Fruit fly (Drosophila melanogaster) whole organism, embryonic: ENCODE results near the gene Lsd-1.
A peak's percentile ranks its signal among the peaks of the same experiment; 100 is the strongest.

Source experiments
- Antp ChIP-seq: fragments of 200-800 bp; sonication (Bioruptor generic); optimal IDR thresholded peaks from 3 replicates; lab custom pipeline; 2016; ENCODE audit warnings: missing biosample characterization, missing genetic modification characterization
- Blimp-1 ChIP-seq: fragments of 200-800 bp; sonication (Bioruptor generic); optimal IDR thresholded peaks from 3 replicates; lab custom pipeline; 2018; ENCODE audit warnings: missing biosample characterization, missing genetic modification characterization, mild to moderate bottlenecking, moderate library complexity, missing genetic modification reagents
- CG11398 ChIP-seq: fragments of 200-800 bp; sonication (Bioruptor generic); optimal IDR thresholded peaks from 2 replicates; lab custom pipeline; 2016; ENCODE audit warnings: missing biosample characterization, missing genetic modification characterization
- CG1233 ChIP-seq: fragments of 200-800 bp; sonication (Bioruptor generic); optimal IDR thresholded peaks from 4 replicates; lab custom pipeline; 2018; ENCODE audit warnings: missing biosample characterization, mild to moderate bottlenecking, missing genetic modification characterization
- CG13894 ChIP-seq: fragments of 200-800 bp; sonication (Bioruptor generic); optimal IDR thresholded peaks from 3 replicates; lab custom pipeline; 2018; ENCODE audit warnings: missing biosample characterization, mild to moderate bottlenecking, missing genetic modification characterization, moderate library complexity
- CG15011 ChIP-seq: fragments of 200-800 bp; sonication (Bioruptor generic); optimal IDR thresholded peaks from 3 replicates; lab custom pipeline; 2018; ENCODE audit warnings: missing biosample characterization, mild to moderate bottlenecking, missing genetic modification characterization
- CG17186 ChIP-seq: fragments of 200-800 bp; sonication (Bioruptor generic); optimal IDR thresholded peaks from 3 replicates; lab custom pipeline; 2017; ENCODE audit warnings: missing biosample characterization, missing genetic modification reagents, missing genetic modification characterization
- CG17385 ChIP-seq: fragments of 200-800 bp; sonication (Bioruptor generic); optimal IDR thresholded peaks from 3 replicates; lab custom pipeline; 2018; ENCODE audit warnings: missing biosample characterization, mild to moderate bottlenecking, missing genetic modification characterization
- CG17829 ChIP-seq: fragments of 200-800 bp; optimal IDR thresholded peaks from 2 replicates; lab custom pipeline; 2019; ENCODE audit warnings: missing biosample characterization, mild to moderate bottlenecking, missing genetic modification characterization, moderate library complexity
- CG18619 ChIP-seq: fragments of 200-800 bp; sonication (Bioruptor generic); optimal IDR thresholded peaks from 3 replicates; lab custom pipeline; 2017; ENCODE audit warnings: missing biosample characterization, mild to moderate bottlenecking, missing genetic modification characterization
- CG2129 ChIP-seq: fragments of 200-800 bp; sonication (Bioruptor generic); IDR thresholded peaks from 2 replicates; pipeline ENCODE4 v1.3.6; 2022; ENCODE audit warnings: missing biosample characterization, missing genetic modification characterization; ENCODE audit not compliant: partially characterized antibody
- CG2889 ChIP-seq: fragments of 200-800 bp; sonication (Bioruptor generic); IDR thresholded peaks from 3 replicates; pipeline ENCODE4 v1.3.6; 2022; ENCODE audit warnings: missing biosample characterization, missing genetic modification characterization
- CG30431 ChIP-seq: fragments of 200-800 bp; sonication (Bioruptor generic); optimal IDR thresholded peaks from 2 replicates; lab custom pipeline; 2017; ENCODE audit warnings: missing biosample characterization, missing genetic modification characterization
- CG3163 ChIP-seq: fragments of 200-800 bp; sonication (Bioruptor generic); optimal IDR thresholded peaks from 3 replicates; lab custom pipeline; 2016; ENCODE audit warnings: missing biosample characterization, missing genetic modification characterization
- CG3726 ChIP-seq: fragments of 200-800 bp; sonication (Bioruptor generic); IDR thresholded peaks from 3 replicates; pipeline ENCODE4, ENCODE4 v1.3.6; 2022; ENCODE audit warnings: missing biosample characterization, missing genetic modification characterization
- CG4282 ChIP-seq: fragments of 200-800 bp; sonication (Bioruptor generic); optimal IDR thresholded peaks from 2 replicates; lab custom pipeline; 2016; ENCODE audit warnings: missing biosample characterization, missing genetic modification characterization
- CG43689 ChIP-seq: fragments of 200-800 bp; sonication (Bioruptor generic); IDR thresholded peaks from 2 replicates; pipeline ENCODE4 v1.3.6; 2022; ENCODE audit warnings: missing biosample characterization, missing genetic modification characterization
- CG4617 ChIP-seq: fragments of 200-800 bp; sonication (Bioruptor generic); optimal IDR thresholded peaks from 3 replicates; lab custom pipeline; 2016; ENCODE audit warnings: missing biosample characterization, missing genetic modification characterization, borderline replicate concordance
- CG5245 ChIP-seq: fragments of 200-800 bp; sonication (Bioruptor generic); optimal IDR thresholded peaks from 3 replicates; lab custom pipeline; 2016; ENCODE audit warnings: missing biosample characterization, missing genetic modification characterization
- CG7928 ChIP-seq: fragments of 200-800 bp; sonication (Bioruptor generic); optimal IDR thresholded peaks from 2 replicates; lab custom pipeline; 2017; ENCODE audit warnings: missing biosample characterization, mild to moderate bottlenecking, missing genetic modification characterization
- CG9215 ChIP-seq: fragments of 200-800 bp; sonication (Bioruptor generic); IDR thresholded peaks from 2 replicates; pipeline ENCODE4 v1.3.6; 2022; ENCODE audit warnings: missing biosample characterization, missing genetic modification characterization
- H15 ChIP-seq: fragments of 200-800 bp; sonication (Bioruptor generic); IDR thresholded peaks from 3 replicates; pipeline ENCODE4 v1.3.6; 2022; ENCODE audit warnings: missing biosample characterization, missing genetic modification characterization
- HLH4C ChIP-seq: fragments of 200-800 bp; sonication (Bioruptor generic); IDR thresholded peaks from 3 replicates; pipeline ENCODE4 v1.3.6; 2022; ENCODE audit warnings: missing biosample characterization, missing genetic modification characterization; ENCODE audit not compliant: partially characterized antibody
- Lim3 ChIP-seq: fragments of 200-800 bp; sonication (Bioruptor generic); IDR thresholded peaks from 2 replicates; pipeline ENCODE4 v1.3.6; 2022; ENCODE audit warnings: missing biosample characterization, missing genetic modification characterization
- NK7.1 ChIP-seq: fragments of 200-800 bp; sonication (Bioruptor generic); optimal IDR thresholded peaks from 3 replicates; lab custom pipeline; 2016; ENCODE audit warnings: missing biosample characterization, missing genetic modification characterization
- Six4 ChIP-seq: fragments of 200-800 bp; sonication (Bioruptor generic); optimal IDR thresholded peaks from 2 replicates; lab custom pipeline; 2016; ENCODE audit warnings: missing biosample characterization, missing genetic modification characterization
- TFAM ChIP-seq: fragments of 200-800 bp; sonication (Bioruptor generic); optimal IDR thresholded peaks from 2 replicates; lab custom pipeline; 2017; ENCODE audit warnings: missing biosample characterization, missing genetic modification characterization, inconsistent platforms
- bigmax ChIP-seq: fragments of 200-800 bp; sonication (Bioruptor generic); optimal IDR thresholded peaks from 2 replicates; lab custom pipeline; 2018; ENCODE audit warnings: missing biosample characterization, mild to moderate bottlenecking, missing genetic modification characterization
- btn ChIP-seq: fragments of 200-800 bp; sonication (Bioruptor generic); optimal IDR thresholded peaks from 2 replicates; lab custom pipeline; 2016; ENCODE audit warnings: missing biosample characterization, missing genetic modification characterization
- caup ChIP-seq: fragments of 200-800 bp; sonication (Bioruptor generic); optimal IDR thresholded peaks from 3 replicates; lab custom pipeline; 2017; ENCODE audit warnings: missing biosample characterization, mild to moderate bottlenecking, missing genetic modification characterization, moderate library complexity; ENCODE audit not compliant: severe bottlenecking
- crol ChIP-seq: fragments of 200-800 bp; sonication (Bioruptor generic); IDR thresholded peaks from 2 replicates; pipeline ENCODE4 v1.3.6; 2022; ENCODE audit warnings: missing biosample characterization, missing genetic modification characterization
- danr ChIP-seq: fragments of 200-800 bp; sonication (Bioruptor generic); IDR thresholded peaks from 2 replicates; pipeline ENCODE4 v1.3.6; 2022; ENCODE audit warnings: missing biosample characterization, missing genetic modification characterization
- disco-r ChIP-seq: fragments of 200-800 bp; sonication (Bioruptor generic); optimal IDR thresholded peaks from 2 replicates; lab custom pipeline; 2016; ENCODE audit warnings: missing biosample characterization, missing genetic modification characterization
- en ChIP-seq: fragments of 200-800 bp; sonication (Bioruptor generic); optimal IDR thresholded peaks from 2 replicates; lab custom pipeline; 2016; ENCODE audit warnings: missing biosample characterization, missing genetic modification characterization
- fd102C ChIP-seq: fragments of 200-800 bp; sonication (Bioruptor generic); optimal IDR thresholded peaks from 2 replicates; lab custom pipeline; 2018; ENCODE audit warnings: missing biosample characterization, mild to moderate bottlenecking, missing genetic modification characterization, moderate library complexity
- fd64A ChIP-seq: fragments of 200-800 bp; sonication (Bioruptor generic); optimal IDR thresholded peaks from 3 replicates; lab custom pipeline; 2018; ENCODE audit warnings: missing biosample characterization, mild to moderate bottlenecking, missing genetic modification characterization
- ftz-f1 ChIP-seq: fragments of 200-800 bp; sonication (Bioruptor generic); optimal IDR thresholded peaks from 2 replicates; lab custom pipeline; 2016; ENCODE audit warnings: missing biosample characterization, missing genetic modification characterization
- gsb-n ChIP-seq: fragments of 200-800 bp; sonication (Bioruptor generic); optimal IDR thresholded peaks from 3 replicates; lab custom pipeline; 2018; ENCODE audit warnings: missing biosample characterization, mild to moderate bottlenecking, missing genetic modification characterization
- ham ChIP-seq: fragments of 200-800 bp; sonication (Bioruptor generic); IDR thresholded peaks from 2 replicates; pipeline ENCODE4 v1.3.6; 2022; ENCODE audit warnings: missing biosample characterization, missing genetic modification characterization
- kah ChIP-seq: fragments of 200-800 bp; sonication (Bioruptor generic); optimal IDR thresholded peaks from 2 replicates; lab custom pipeline; 2018; ENCODE audit warnings: missing biosample characterization, mild to moderate bottlenecking, missing genetic modification characterization
- nmo ChIP-seq: fragments of 200-800 bp; sonication (Bioruptor generic); optimal IDR thresholded peaks from 2 replicates; lab custom pipeline; 2018; ENCODE audit warnings: missing biosample characterization, mild to moderate bottlenecking, missing genetic modification characterization, moderate library complexity
- otp ChIP-seq: fragments of 200-800 bp; sonication (Bioruptor generic); IDR thresholded peaks from 3 replicates; pipeline ENCODE4, ENCODE4 v1.3.6; 2022; ENCODE audit warnings: missing biosample characterization, missing genetic modification characterization
- peb ChIP-seq: fragments of 200-800 bp; sonication (Bioruptor generic); IDR thresholded peaks from 2 replicates; pipeline ENCODE4 v1.3.6; 2022; ENCODE audit warnings: missing biosample characterization, missing genetic modification characterization
- run ChIP-seq: fragments of 200-800 bp; sonication (Bioruptor generic); optimal IDR thresholded peaks from 3 replicates; lab custom pipeline; 2018; ENCODE audit warnings: missing biosample characterization, mild to moderate bottlenecking, missing genetic modification characterization
- sd ChIP-seq: fragments of 200-800 bp; sonication (Bioruptor generic); optimal IDR thresholded peaks from 3 replicates; lab custom pipeline; 2018; ENCODE audit warnings: missing biosample characterization, mild to moderate bottlenecking, missing genetic modification characterization, moderate library complexity
- sens ChIP-seq: fragments of 200-800 bp; sonication (Bioruptor generic); peaks from one replicate; lab custom pipeline; 2016; ENCODE audit warnings: missing biosample characterization, missing genetic modification characterization
- so ChIP-seq: fragments of 200-800 bp; sonication (Bioruptor generic); IDR thresholded peaks from 3 replicates; pipeline ENCODE4 v1.3.6; 2022; ENCODE audit warnings: missing biosample characterization, missing genetic modification characterization
- sob ChIP-seq: fragments of 200-800 bp; sonication (Bioruptor generic); IDR thresholded peaks from 2 replicates; pipeline ENCODE4 v1.3.6; 2022; ENCODE audit warnings: missing biosample characterization, missing genetic modification characterization
- stc ChIP-seq: fragments of 200-800 bp; sonication (Bioruptor generic); IDR thresholded peaks from 2 replicates; pipeline ENCODE4 v1.3.6; 2022; ENCODE audit warnings: missing biosample characterization, missing genetic modification characterization
- tio ChIP-seq: fragments of 200-800 bp; sonication (Bioruptor generic); optimal IDR thresholded peaks from 2 replicates; lab custom pipeline; 2017; ENCODE audit warnings: missing biosample characterization, missing genetic modification characterization, inconsistent platforms
- tll ChIP-seq, 2 experiments: fragments of 200-800 bp in 1 of 2; fragments of >200 bp in 1 of 2; sonication (Bioruptor generic) in 1 of 2; optimal IDR thresholded peaks; 2 replicates each; lab custom pipeline; 2017 to 2019; ENCODE audit warnings: missing biosample characterization in 2 of 2, missing genetic modification characterization in 2 of 2, mild to moderate bottlenecking in 1 of 2, moderate library complexity in 1 of 2
- trh ChIP-seq: fragments of 200-800 bp; sonication (Bioruptor generic); optimal IDR thresholded peaks from 2 replicates; lab custom pipeline; 2016; ENCODE audit warnings: missing biosample characterization, missing genetic modification characterization

Gene Lsd-1

DNA sequence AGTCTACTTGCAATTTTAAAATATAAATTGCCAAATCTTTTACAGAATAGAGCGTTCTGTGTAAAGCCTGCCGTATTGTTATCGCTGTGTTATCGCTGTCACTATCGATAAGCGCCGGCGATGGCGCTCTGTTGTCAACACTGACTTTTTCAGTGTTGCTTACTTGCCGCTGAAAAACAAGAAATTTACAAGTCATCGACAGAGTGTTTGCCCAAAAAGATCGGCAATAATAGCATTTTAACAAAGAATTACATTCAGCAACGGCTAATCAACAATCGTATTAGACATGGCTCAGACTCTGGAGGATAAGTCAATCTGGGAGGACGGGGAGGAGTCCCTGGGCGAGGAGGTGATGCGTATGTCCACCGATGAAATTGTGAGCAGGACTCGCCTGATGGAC is 10.9 kb upstream of the Lsd-1 start, which contains the start of the genes RanBP3 and Rpt5 (continued):
- peak; percentile 6; the same call in 1 of the 3 replicates for TF ChIP-seq H15
- TF ChIP-seq CG17829 (tag; lab: Kevin White, UChicago), result peak; percentile 50
- no peak for TF ChIP-seq ham (GFP tag; lab: Robert Waterston, UW)
- peak; percentile 96 for TF ChIP-seq CG4617
- TF ChIP-seq CG2129 (GFP tag; lab: Robert Waterston, UW), result peak; percentile 46; the same call in 1 of the 2 replicates
- TF ChIP-seq btn, result no peak
- TF ChIP-seq Blimp-1 (GFP tag; lab: Kevin White, UChicago), result no peak
- TF ChIP-seq en, result no peak
- TF ChIP-seq CG1233 (GFP tag; lab: Kevin White, UChicago), result peak; percentile 27
- TF ChIP-seq trh, result peak; percentile 18
- 0 out of 2 replicates have a peak, but pooled peaks have one; percentile 33 for TF ChIP-seq peb (GFP tag; lab: Robert Waterston, UW)
- peak; percentile 63 for TF ChIP-seq ftz-f1
- TF ChIP-seq Antp, result peak; percentile 61
- TF ChIP-seq Six4, result peak; percentile 14
- peak; percentile 63 for TF ChIP-seq CG3163 (GFP tag; lab: Kevin White, UChicago)
- peak; percentile 52 for TF ChIP-seq CG11398 (GFP tag; lab: Kevin White, UChicago)
- TF ChIP-seq HLH4C (GFP tag; lab: Robert Waterston, UW), result peak; percentile 81
- TF ChIP-seq nmo (GFP tag; lab: Kevin White, UChicago), result peak; percentile 35
- TF ChIP-seq crol, result no peak
- TF ChIP-seq stc (GFP tag; lab: Robert Waterston, UW), result no peak
- peak; percentile 69 for TF ChIP-seq CG17186
- TF ChIP-seq CG7928 (GFP tag; lab: Kevin White, UChicago), result no peak
- TF ChIP-seq CG43689 (GFP tag; lab: Robert Waterston, UW), result no peak
- TF ChIP-seq kah (GFP tag; lab: Kevin White, UChicago), result no peak
- no peak for TF ChIP-seq so (GFP tag; lab: Robert Waterston, UW)
- TF ChIP-seq TFAM (GFP tag; lab: Kevin White, UChicago), result no peak
- TF ChIP-seq otp, result no peak
- TF ChIP-seq CG2889, result no peak
- no peak for TF ChIP-seq gsb-n
- TF ChIP-seq fd64A (GFP tag; lab: Kevin White, UChicago), result no peak
- TF ChIP-seq disco-r (GFP tag; lab: Kevin White, UChicago), result no peak
- no peak for TF ChIP-seq danr (GFP tag; lab: Robert Waterston, UW)
- peak; percentile 84 for TF ChIP-seq sens (GFP tag; lab: Kevin White, UChicago)
- TF ChIP-seq sd (tag; lab: Kevin White, UChicago), result no peak
- TF ChIP-seq caup (GFP tag; lab: Kevin White, UChicago), result peak; percentile 75
- peak; percentile 31 for TF ChIP-seq CG4282 (GFP tag; lab: Kevin White, UChicago)
- no peak for TF ChIP-seq CG30431 (GFP tag; lab: Kevin White, UChicago)
- TF ChIP-seq CG3726 (GFP tag; lab: Robert Waterston, UW), result no peak
- TF ChIP-seq CG9215 (GFP tag; lab: Robert Waterston, UW), result peak; percentile 44
- peak; percentile 24 for TF ChIP-seq CG18619 (GFP tag; lab: Kevin White, UChicago)
- TF ChIP-seq CG5245, result peak; percentile 7
- no peak for TF ChIP-seq tll (GFP tag; optimal IDR thresholded peaks at IDR 0.05; lab: Kevin White, UChicago)
- no peak for TF ChIP-seq Lim3
- no peak for TF ChIP-seq bigmax (GFP tag; lab: Kevin White, UChicago)
- TF ChIP-seq run (tag; lab: Kevin White, UChicago), result no peak
- no peak for TF ChIP-seq CG13894 (tag; lab: Kevin White, UChicago)
- no peak for TF ChIP-seq CG17385 (GFP tag; lab: Kevin White, UChicago)
- TF ChIP-seq sob, result peak; percentile 90
- TF ChIP-seq fd102C (GFP tag; lab: Kevin White, UChicago), result no peak
- peak; percentile 41 for TF ChIP-seq NK7.1 (GFP tag; lab: Kevin White, UChicago)
- TF ChIP-seq CG15011 (GFP tag; lab: Kevin White, UChicago), result no peak
- TF ChIP-seq tio (GFP tag; lab: Kevin White, UChicago), result no peak
